Worm (Caenorhabditis elegans) whole organism, L4 larva: ENCODE measurements around the gene C18H9.5.

ENCODE experiments used
- ZK337.2 ChIP-seq: fragments of 200-800 bp; sonication (Bioruptor generic); IDR thresholded peaks from 2 replicates; pipeline ENCODE4 v1.3.6; 2022; ENCODE audit warnings: missing genetic modification reagents, missing genetic modification characterization, missing compliant biosample characterization
- hlh-30 ChIP-seq: sonication (generic microtip); optimal IDR thresholded peaks from 2 replicates; lab custom pipeline; 2017; ENCODE audit warnings: antibody characterized with exemption, mild to moderate bottlenecking, missing genetic modification characterization, missing compliant biosample characterization; ENCODE audit not compliant: insufficient read depth
- lir-3 ChIP-seq: sonication (generic microtip); optimal IDR thresholded peaks from 2 replicates; lab custom pipeline; 2016; ENCODE audit warnings: mild to moderate bottlenecking, missing genetic modification characterization, missing compliant biosample characterization
- lsy-2 ChIP-seq, 2 experiments: fragments of 150-350 bp in 1 of 2; sonication (generic microtip) in 1 of 2; optimal IDR thresholded peaks; 2 replicates each; lab custom pipeline; 2014 to 2017; ENCODE audit warnings: missing biosample characterization in 2 of 2, missing genetic modification characterization in 2 of 2
- nhr-10 ChIP-seq: fragments of 150-350 bp; optimal IDR thresholded peaks from 2 replicates; lab custom pipeline; 2014; ENCODE audit warnings: missing biosample characterization, missing genetic modification characterization
- nhr-77 ChIP-seq: fragments of 150-350 bp; optimal IDR thresholded peaks from 2 replicates; lab custom pipeline; 2014; ENCODE audit warnings: missing biosample characterization, missing genetic modification characterization
- spr-3 ChIP-seq: fragments of 200-800 bp; sonication (Bioruptor generic); optimal IDR thresholded peaks from 2 replicates; lab custom pipeline; 2018; ENCODE audit warnings: mild to moderate bottlenecking, missing genetic modification characterization, missing compliant biosample characterization
- tra-1 ChIP-seq: fragments of 200-800 bp; sonication (Bioruptor generic); IDR thresholded peaks from 2 replicates; pipeline ENCODE4 v1.3.6; 2022; ENCODE audit warnings: missing genetic modification reagents, missing genetic modification characterization, missing compliant biosample characterization

DNA sequence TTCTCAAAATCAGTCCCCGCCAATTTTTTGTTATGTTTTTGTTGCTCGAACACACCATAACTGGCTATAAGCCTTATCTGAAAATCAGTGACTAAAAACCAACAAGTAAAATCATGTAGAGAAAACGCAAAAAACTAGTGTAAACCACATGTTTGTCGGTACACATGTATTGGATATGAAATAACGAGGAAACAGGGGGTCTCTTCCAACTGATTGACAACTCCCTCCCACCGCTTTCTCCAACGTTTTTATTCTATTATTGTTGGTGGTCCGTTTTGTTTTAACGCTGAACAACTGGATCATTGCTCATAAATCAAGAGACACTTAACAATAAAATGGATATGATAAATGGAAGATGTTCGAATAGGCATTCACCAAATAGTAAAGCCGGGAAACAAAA lies 31.4 kb upstream of the C18H9.5 start:
- TF ChIP-seq spr-3 (GFP tag; lab: Kevin White, UChicago) (no peak), nhr-10 (no peak), tra-1 (GFP tag; lab: Robert Waterston, UW) (no peak), lsy-2 (tag; optimal IDR thresholded peaks at IDR 0.05; lab: Kevin White, UChicago) (no peak), ZK337.2 (GFP tag; lab: Robert Waterston, UW) (no peak), lir-3 (tag; lab: Kevin White, UChicago) (no peak), hlh-30 (tag; lab: Kevin White, UChicago) (no peak), nhr-77 (no peak)
